Fruit fly (Drosophila melanogaster) whole organism, embryonic: Measurements from ENCODE around the gene CG15143.

Experiments used
- Awh ChIP-seq: fragments of 200-800 bp; sonication (Bioruptor generic); IDR thresholded peaks from 2 replicates; pipeline ENCODE4, ENCODE4 v1.3.6; 2022; ENCODE audit warnings: missing biosample characterization, missing genetic modification characterization
- CG10274 ChIP-seq: fragments of 200-800 bp; sonication (Bioruptor generic); optimal IDR thresholded peaks from 3 replicates; lab custom pipeline; 2017; ENCODE audit warnings: missing biosample characterization, mild to moderate bottlenecking, missing genetic modification characterization
- CG10321 ChIP-seq: fragments of 200-800 bp; sonication (Bioruptor generic); IDR thresholded peaks from 2 replicates; pipeline ENCODE4 v1.3.6; 2022; ENCODE audit warnings: missing biosample characterization, missing genetic modification characterization
- CG11247 ChIP-seq: fragments of 200-800 bp; sonication (Bioruptor generic); IDR thresholded peaks from 2 replicates; pipeline ENCODE4 v1.3.6; 2022; ENCODE audit warnings: missing biosample characterization, missing genetic modification characterization
- CG11723 ChIP-seq: fragments of 200-800 bp; sonication (Bioruptor generic); optimal IDR thresholded peaks from 2 replicates; lab custom pipeline; 2017; ENCODE audit warnings: missing biosample characterization, mild to moderate bottlenecking, missing genetic modification characterization
- CG12299 ChIP-seq: fragments of 200-800 bp; sonication (Bioruptor generic); optimal IDR thresholded peaks from 2 replicates; lab custom pipeline; 2018; ENCODE audit warnings: missing biosample characterization, mild to moderate bottlenecking, missing genetic modification characterization
- CG16813 ChIP-seq: fragments of 200-800 bp; sonication (Bioruptor generic); IDR thresholded peaks from 3 replicates; pipeline ENCODE4 v1.3.6; 2022; ENCODE audit warnings: missing biosample characterization, missing genetic modification characterization; ENCODE audit not compliant: partially characterized antibody
- CG16815 ChIP-seq: fragments of 200-800 bp; sonication (Bioruptor generic); optimal IDR thresholded peaks from 3 replicates; lab custom pipeline; 2017; ENCODE audit warnings: missing biosample characterization, mild to moderate bottlenecking, missing genetic modification characterization
- CG1832 ChIP-seq: fragments of 200-800 bp; sonication (Bioruptor generic); optimal IDR thresholded peaks from 2 replicates; lab custom pipeline; 2017; ENCODE audit warnings: missing biosample characterization, mild to moderate bottlenecking, missing genetic modification characterization, inconsistent platforms
- CG18599 ChIP-seq: fragments of 200-800 bp; sonication (Bioruptor generic); optimal IDR thresholded peaks from 3 replicates; lab custom pipeline; 2017; ENCODE audit warnings: missing biosample characterization, missing genetic modification characterization, mild to moderate bottlenecking, moderate library complexity, missing genetic modification reagents
- CG2712 ChIP-seq: fragments of 200-800 bp; optimal IDR thresholded peaks from 3 replicates; lab custom pipeline; 2019; ENCODE audit warnings: missing biosample characterization, mild to moderate bottlenecking, missing genetic modification characterization, moderate library complexity
- CG7271 ChIP-seq: fragments of 200-800 bp; sonication (Bioruptor generic); optimal IDR thresholded peaks from 2 replicates; lab custom pipeline; 2018; ENCODE audit warnings: missing biosample characterization, mild to moderate bottlenecking, missing genetic modification characterization, moderate library complexity
- CG8290 ChIP-seq, 3 experiments: fragments of 200-800 bp; sonication (Bioruptor generic); optimal IDR thresholded peaks; 2 replicates each; lab custom pipeline; 2016 to 2019; ENCODE audit warnings: missing biosample characterization in 3 of 3, missing genetic modification characterization in 3 of 3, mild to moderate bottlenecking in 2 of 3, moderate library complexity in 1 of 3
- CG9727 ChIP-seq: fragments of 200-800 bp; sonication (Bioruptor generic); optimal IDR thresholded peaks from 3 replicates; lab custom pipeline; 2017; ENCODE audit warnings: missing biosample characterization, mild to moderate bottlenecking, missing genetic modification characterization
- CG9797 ChIP-seq: fragments of 200-800 bp; sonication (Bioruptor generic); optimal IDR thresholded peaks from 3 replicates; lab custom pipeline; 2018; ENCODE audit warnings: missing biosample characterization, mild to moderate bottlenecking, missing genetic modification characterization
- D19A ChIP-seq: fragments of 200-800 bp; optimal IDR thresholded peaks from 3 replicates; lab custom pipeline; 2019; ENCODE audit warnings: missing biosample characterization, mild to moderate bottlenecking, missing genetic modification characterization, moderate library complexity
- Deaf1 ChIP-seq: fragments of 200-800 bp; optimal IDR thresholded peaks from 3 replicates; lab custom pipeline; 2019; ENCODE audit warnings: missing biosample characterization, mild to moderate bottlenecking, missing genetic modification characterization, moderate library complexity
- Dip3 ChIP-seq: fragments of 200-800 bp; sonication (Bioruptor generic); optimal IDR thresholded peaks from 3 replicates; lab custom pipeline; 2016; ENCODE audit warnings: missing biosample characterization, missing genetic modification characterization
- Doc3 ChIP-seq: fragments of 200-800 bp; sonication (Bioruptor generic); IDR thresholded peaks from 3 replicates; pipeline ENCODE4 v1.3.6; 2022; ENCODE audit warnings: missing biosample characterization, missing genetic modification characterization; ENCODE audit not compliant: partially characterized antibody
- Fer1 ChIP-seq: fragments of 200-800 bp; sonication (Bioruptor generic); optimal IDR thresholded peaks from 2 replicates; lab custom pipeline; 2017; ENCODE audit warnings: missing biosample characterization, mild to moderate bottlenecking, missing genetic modification characterization
- Fer3 ChIP-seq: fragments of 200-800 bp; sonication (Bioruptor generic); optimal IDR thresholded peaks from 2 replicates; lab custom pipeline; 2018; ENCODE audit warnings: missing biosample characterization, mild to moderate bottlenecking, missing genetic modification characterization, moderate library complexity
- HLH54F ChIP-seq: fragments of 200-800 bp; sonication (Bioruptor generic); optimal IDR thresholded peaks from 3 replicates; lab custom pipeline; 2016; ENCODE audit warnings: missing biosample characterization, missing genetic modification characterization
- Hmr ChIP-seq: fragments of 200-800 bp; sonication (Bioruptor generic); optimal IDR thresholded peaks from 3 replicates; lab custom pipeline; 2017; ENCODE audit warnings: mild to moderate bottlenecking, missing biosample characterization, missing genetic modification reagents, missing genetic modification characterization
- Lhr ChIP-seq: fragments of 200-800 bp; sonication (Bioruptor generic); optimal IDR thresholded peaks from 3 replicates; lab custom pipeline; 2017; ENCODE audit warnings: mild to moderate bottlenecking, missing biosample characterization, missing genetic modification reagents, missing genetic modification characterization
- Myb ChIP-seq: fragments of 200-800 bp; sonication (Bioruptor generic); optimal IDR thresholded peaks from 2 replicates; lab custom pipeline; 2016; ENCODE audit warnings: missing biosample characterization, missing genetic modification characterization
- Ravus ChIP-seq: fragments of 200-800 bp; sonication (Bioruptor generic); IDR thresholded peaks from 2 replicates; pipeline ENCODE4 v1.3.6; 2022; ENCODE audit warnings: missing biosample characterization, missing genetic modification characterization
- Rx ChIP-seq: fragments of 200-800 bp; sonication (Bioruptor generic); IDR thresholded peaks from 2 replicates; pipeline ENCODE4 v1.3.6; 2022; ENCODE audit warnings: missing biosample characterization, missing genetic modification characterization
- Sin3A ChIP-seq: fragments of >200 bp; optimal IDR thresholded peaks from 2 replicates; lab custom pipeline; 2018
- Vsx1 ChIP-seq: fragments of 200-800 bp; sonication (Bioruptor generic); optimal IDR thresholded peaks from 2 replicates; lab custom pipeline; 2017; ENCODE audit warnings: missing biosample characterization, mild to moderate bottlenecking, missing genetic modification characterization, missing genetic modification reagents
- YL-1 ChIP-seq: fragments of 200-800 bp; sonication (Bioruptor generic); optimal IDR thresholded peaks from 3 replicates; lab custom pipeline; 2017; ENCODE audit warnings: missing biosample characterization, mild to moderate bottlenecking, missing genetic modification characterization
- ac ChIP-seq: fragments of 200-800 bp; sonication (Bioruptor generic); optimal IDR thresholded peaks from 3 replicates; lab custom pipeline; 2017; ENCODE audit warnings: missing biosample characterization, mild to moderate bottlenecking, missing genetic modification characterization
- ash1 ChIP-seq: fragments of 200-800 bp; sonication (Bioruptor generic); optimal IDR thresholded peaks from 2 replicates; lab custom pipeline; 2018; ENCODE audit warnings: missing biosample characterization, mild to moderate bottlenecking, missing genetic modification characterization
- bab2 ChIP-seq: fragments of 200-800 bp; sonication (Bioruptor generic); optimal IDR thresholded peaks from 2 replicates; lab custom pipeline; 2016; ENCODE audit warnings: missing biosample characterization, missing genetic modification characterization
- da ChIP-seq: fragments of 200-800 bp; sonication (Bioruptor generic); optimal IDR thresholded peaks from 2 replicates; lab custom pipeline; 2016; ENCODE audit warnings: missing biosample characterization, missing genetic modification characterization
- dmrt99B ChIP-seq: fragments of 200-800 bp; sonication (Bioruptor generic); optimal IDR thresholded peaks from 2 replicates; lab custom pipeline; 2018; ENCODE audit warnings: missing biosample characterization, mild to moderate bottlenecking, missing genetic modification characterization, moderate library complexity
- ems ChIP-seq: fragments of 200-800 bp; sonication (Bioruptor generic); optimal IDR thresholded peaks from 3 replicates; lab custom pipeline; 2016; ENCODE audit warnings: missing biosample characterization, missing genetic modification characterization
- eve ChIP-seq, 2 experiments: fragments of >200 bp; optimal IDR thresholded peaks; 2 replicates each; lab custom pipeline; 2017; ENCODE audit warnings: missing biosample characterization in 2 of 2, missing genetic modification characterization in 2 of 2
- ewg ChIP-seq: fragments of 200-800 bp; sonication (Bioruptor generic); optimal IDR thresholded peaks from 3 replicates; lab custom pipeline; 2017; ENCODE audit warnings: mild to moderate bottlenecking, missing biosample characterization, missing genetic modification reagents, missing genetic modification characterization
- gem ChIP-seq: fragments of 200-800 bp; sonication (Bioruptor generic); optimal IDR thresholded peaks from 2 replicates; lab custom pipeline; 2019; ENCODE audit warnings: missing biosample characterization, mild to moderate bottlenecking, missing genetic modification characterization, moderate library complexity
- gsb-n ChIP-seq: fragments of 200-800 bp; sonication (Bioruptor generic); optimal IDR thresholded peaks from 3 replicates; lab custom pipeline; 2018; ENCODE audit warnings: missing biosample characterization, mild to moderate bottlenecking, missing genetic modification characterization
- her ChIP-seq: fragments of 200-800 bp; sonication (Bioruptor generic); optimal IDR thresholded peaks from 2 replicates; lab custom pipeline; 2016; ENCODE audit warnings: missing biosample characterization, missing genetic modification characterization
- hth ChIP-seq: fragments of >200 bp; optimal IDR thresholded peaks from 2 replicates; lab custom pipeline; 2017; ENCODE audit warnings: inconsistent platforms
- kni ChIP-seq: fragments of 200-800 bp; sonication (Bioruptor generic); optimal IDR thresholded peaks from 3 replicates; lab custom pipeline; 2017; ENCODE audit warnings: mild to moderate bottlenecking, missing biosample characterization, missing genetic modification reagents, missing genetic modification characterization
- luna ChIP-seq: fragments of 200-800 bp; sonication (Bioruptor generic); optimal IDR thresholded peaks from 2 replicates; lab custom pipeline; 2016; ENCODE audit warnings: missing biosample characterization, missing genetic modification characterization
- maf-S ChIP-seq: fragments of 200-800 bp; sonication (Bioruptor generic); optimal IDR thresholded peaks from 2 replicates; lab custom pipeline; 2016; ENCODE audit warnings: missing biosample characterization, missing genetic modification characterization
- nerfin-1 ChIP-seq: fragments of 200-800 bp; sonication (Bioruptor generic); optimal IDR thresholded peaks from 3 replicates; lab custom pipeline; 2019; ENCODE audit warnings: missing biosample characterization, mild to moderate bottlenecking, missing genetic modification characterization, moderate library complexity
- pan ChIP-seq, 4 experiments: fragments of >200 bp in 3 of 4; fragments of 200-800 bp in 1 of 4; sonication (Bioruptor generic) in 1 of 4; optimal IDR thresholded peaks in 3 of 4; IDR thresholded peaks in 1 of 4; 2 replicates each; pipeline versions ENCODE4 v1.3.6 to Lab custom; 2017 to 2022; ENCODE audit warnings: missing biosample characterization in 2 of 4, missing genetic modification characterization in 2 of 4, mixed read lengths in 1 of 4
- tgo ChIP-seq: fragments of 200-800 bp; sonication (Bioruptor generic); IDR thresholded peaks from 3 replicates; pipeline ENCODE4 v1.3.6; 2022; ENCODE audit warnings: missing biosample characterization, missing genetic modification characterization
- wek ChIP-seq: fragments of 200-800 bp; sonication (Bioruptor generic); optimal IDR thresholded peaks from 3 replicates; lab custom pipeline; 2018; ENCODE audit warnings: missing biosample characterization, mild to moderate bottlenecking, missing genetic modification characterization, moderate library complexity
- zfh1 ChIP-seq: fragments of 200-800 bp; sonication (Bioruptor generic); IDR thresholded peaks from 3 replicates; pipeline ENCODE4 v1.3.6; 2022; ENCODE audit warnings: missing biosample characterization, missing genetic modification characterization

Gene CG15143

DNA sequence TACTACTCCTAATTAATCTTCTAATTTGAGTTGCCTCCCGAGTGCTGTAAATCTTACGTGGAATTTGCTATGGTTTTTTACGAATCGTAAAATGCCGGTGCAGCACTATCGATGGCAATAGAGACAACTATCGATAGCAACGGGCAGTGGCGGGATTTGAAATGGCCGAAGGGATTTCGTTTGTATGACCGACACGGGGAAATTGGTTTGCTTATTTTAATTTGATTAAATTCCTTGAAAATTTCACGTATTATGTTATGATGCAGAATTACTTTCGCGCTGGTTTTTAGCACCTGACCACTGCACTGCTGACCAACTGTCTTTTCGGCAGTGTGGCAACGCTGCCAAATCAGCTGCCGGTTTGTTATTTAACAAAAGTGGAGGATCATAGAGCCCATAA is 40.2 kb downstream of the CG15143 start, which contains the start of the genes GCS2beta and CG5131 (continued):
- TF ChIP-seq eve (GFP tag; optimal IDR thresholded peaks at IDR 0.05; lab: Kevin White, UChicago): no peak
- peak; percentile 79 for TF ChIP-seq CG11723
- peak; percentile 94 for TF ChIP-seq Rx (GFP tag; lab: Robert Waterston, UW)
- peak; percentile 72 for TF ChIP-seq CG8290 (GFP tag; optimal IDR thresholded peaks at IDR 0.05; lab: Kevin White, UChicago)
- TF ChIP-seq CG8290 (tag; optimal IDR thresholded peaks at IDR 0.05; lab: Kevin White, UChicago): peak; percentile 35 to 97
- TF ChIP-seq YL-1 (GFP tag; lab: Kevin White, UChicago): peak; percentile 88
- TF ChIP-seq Awh (GFP tag; lab: Robert Waterston, UW): peak; percentile 87
- TF ChIP-seq Fer1 (GFP tag; lab: Kevin White, UChicago): no peak
- peak; percentile 92 for TF ChIP-seq CG18599
- TF ChIP-seq maf-S (GFP tag; lab: Kevin White, UChicago): peak; percentile 95
- peak; percentile 91 for TF ChIP-seq CG9727 (GFP tag; lab: Kevin White, UChicago)
- TF ChIP-seq bab2: peak; percentile 96
- peak; percentile 93 for TF ChIP-seq Hmr (GFP tag; lab: Kevin White, UChicago)
- peak; percentile 91 for TF ChIP-seq CG16815 (GFP tag; lab: Kevin White, UChicago)
- TF ChIP-seq Ravus: peak; percentile 75
- peak; percentile 94 for TF ChIP-seq CG16813
- no peak for TF ChIP-seq hth (lab: Kevin White, UChicago)
- peak; percentile 83 for TF ChIP-seq ewg (GFP tag; lab: Kevin White, UChicago)
- no peak for TF ChIP-seq CG1832 (GFP tag; lab: Kevin White, UChicago)
- no peak for TF ChIP-seq Deaf1 (tag; lab: Kevin White, UChicago)
- peak; percentile 90 for TF ChIP-seq Myb (GFP tag; lab: Kevin White, UChicago)
- TF ChIP-seq CG9797 (GFP tag; lab: Kevin White, UChicago): peak; percentile 61
- peak; percentile 66 for TF ChIP-seq CG10321 (GFP tag; lab: Robert Waterston, UW)
- peak; percentile 31 for TF ChIP-seq CG7271 (tag; lab: Kevin White, UChicago)
- peak; percentile 98 for TF ChIP-seq Sin3A (lab: Kevin White, UChicago)
- TF ChIP-seq Dip3: peak; percentile 96
- peak; percentile 59 for TF ChIP-seq CG12299 (tag; lab: Kevin White, UChicago)
- peak; percentile 48 for TF ChIP-seq ac (GFP tag; lab: Kevin White, UChicago)
- peak; percentile 90 for TF ChIP-seq CG2712
- TF ChIP-seq ems (GFP tag; lab: Kevin White, UChicago): peak; percentile 93
- TF ChIP-seq wek (GFP tag; lab: Kevin White, UChicago): peak; percentile 72
- TF ChIP-seq ash1 (GFP tag; lab: Kevin White, UChicago): no peak
- TF ChIP-seq pan (optimal IDR thresholded peaks at IDR 0.05; lab: Kevin White, UChicago): no peak
- peak in 1 of 2 experiments; percentile 95 for TF ChIP-seq pan (GFP tag; optimal IDR thresholded peaks at IDR 0.05 in 1 of 2, IDR thresholded peaks at IDR 0.05 in 1 of 2)
- TF ChIP-seq Doc3 (GFP tag; lab: Robert Waterston, UW): peak; percentile 94
- peak; percentile 84 for TF ChIP-seq dmrt99B
- peak; percentile 69 for TF ChIP-seq CG10274 (GFP tag; lab: Kevin White, UChicago)
- TF ChIP-seq luna (GFP tag; lab: Kevin White, UChicago): peak; percentile 92
- TF ChIP-seq Vsx1: peak; percentile 33
- peak; percentile 91 for TF ChIP-seq tgo
- peak; percentile 91 for TF ChIP-seq Fer3 (tag; lab: Kevin White, UChicago)
- TF ChIP-seq Lhr (GFP tag; lab: Kevin White, UChicago): peak; percentile 74
- peak; percentile 98 for TF ChIP-seq HLH54F (GFP tag; lab: Kevin White, UChicago)
- peak; percentile 95 for TF ChIP-seq nerfin-1 (tag; lab: Kevin White, UChicago)
- TF ChIP-seq CG11247 (GFP tag; lab: Robert Waterston, UW): peak; percentile 96
- TF ChIP-seq kni (GFP tag; lab: Kevin White, UChicago): peak; percentile 8
- TF ChIP-seq gsb-n (tag; lab: Kevin White, UChicago): peak; percentile 90
- TF ChIP-seq her (GFP tag; lab: Kevin White, UChicago): peak; percentile 92
- no peak for TF ChIP-seq D19A (tag; lab: Kevin White, UChicago)
- peak; percentile 95 for TF ChIP-seq gem (tag; lab: Kevin White, UChicago)
- peak; percentile 88 for TF ChIP-seq da (GFP tag; lab: Kevin White, UChicago)
- peak; percentile 96 for TF ChIP-seq zfh1 (GFP tag; lab: Robert Waterston, UW)
